Worm (Caenorhabditis elegans): ENCODE results near the gene F22E5.13.
"Not testable (repeated sequence)": the region's sequence is repeated elsewhere in the genome, so short reads cannot be mapped to it uniquely, and the experiment has no call there.

Gene F22E5.13

ce11 chrII:2677534-2678168 lies 28.2 kb upstream of the F22E5.13 start, which contains the start of gene F22E5.17:
Gene F22E5.17, plus strand, starts transcription at chrII:2678041.
- TF ChIP-seq med-1 (GFP tag; optimal IDR thresholded peaks at IDR 0.05; ENCODE audit: insufficient read depth) (no peak), cog-1 (tag; optimal IDR thresholded peaks at IDR 0.05) (no peak), klf-2 (GFP tag; conservative IDR thresholded peaks at IDR 0.05) (no peak), flt-1 (GFP tag; IDR thresholded peaks at IDR 0.05) (no peak), T22C8.4 (GFP tag; IDR thresholded peaks at IDR 0.05) (no peak), ztf-29 (GFP tag; IDR thresholded peaks at IDR 0.05) (no peak), ztf-23 (GFP tag; IDR thresholded peaks at IDR 0.05) (no peak), ref-1 (GFP tag; conservative IDR thresholded peaks at IDR 0.05) (no peak), tab-1 (GFP tag; IDR thresholded peaks at IDR 0.05) (no peak)

DNA sequence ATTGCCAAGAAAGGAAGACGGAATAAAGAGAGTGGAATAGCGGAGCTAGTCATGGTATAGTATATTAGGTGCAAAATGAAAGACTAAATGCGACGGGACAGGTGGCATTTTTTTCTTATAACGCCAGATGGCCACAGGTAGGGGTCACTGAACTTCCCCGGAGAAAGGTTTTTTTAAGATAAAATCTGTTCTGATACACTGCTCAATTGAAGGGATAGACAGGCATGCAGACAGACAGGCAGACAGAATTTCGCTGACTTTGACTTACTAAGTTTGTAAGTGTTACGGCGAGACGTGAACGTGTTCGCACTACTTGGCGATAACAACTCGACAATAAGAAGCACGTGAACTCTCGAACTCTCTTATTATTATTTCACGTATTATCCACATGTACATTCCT lies 24.1 kb upstream of the F22E5.13 start, which contains the start of the genes F22E5.20 and F22E5.1:
Gene F22E5.20 (minus strand): TSS at position 101 of the 400 bp plus-strand sequence.
Gene F22E5.1 (plus strand): TSS at position 242 of the 400 bp plus-strand sequence.
- not testable (repeated sequence) for TF ChIP-seq ztf-29 (GFP tag; IDR thresholded peaks at IDR 0.05); klf-2 (GFP tag; conservative IDR thresholded peaks at IDR 0.05); T22C8.4 (GFP tag; IDR thresholded peaks at IDR 0.05)

DNA sequence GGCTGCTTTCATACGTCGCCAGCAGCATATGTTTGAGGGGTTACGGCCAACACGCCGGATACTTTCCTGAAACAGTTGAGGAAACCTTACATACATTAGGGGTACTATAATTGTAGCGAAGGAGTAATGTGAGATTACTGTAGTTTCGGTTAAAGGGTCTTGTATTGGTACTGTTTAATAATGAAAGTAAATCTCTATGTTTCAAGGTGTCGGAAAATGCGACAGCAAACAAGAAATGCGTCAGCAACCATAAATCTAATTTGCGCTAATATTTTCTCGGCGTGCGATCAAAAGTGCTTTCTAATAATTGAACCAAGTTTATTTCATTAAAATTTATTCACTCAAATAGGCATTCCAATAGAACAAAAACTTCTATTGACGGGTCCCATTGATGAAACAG lies 22.9 kb upstream of the F22E5.13 start, which contains the start of gene sri-57:
Gene sri-57 (minus strand): TSS at position 101 of the 400 bp plus-strand sequence.
- not testable (repeated sequence) for TF ChIP-seq flt-1 (GFP tag; IDR thresholded peaks at IDR 0.05); ref-1 (GFP tag; conservative IDR thresholded peaks at IDR 0.05); cog-1 (tag; optimal IDR thresholded peaks at IDR 0.05)

- TF ChIP-seq ztf-23 (GFP tag; IDR thresholded peaks at IDR 0.05): no peak
- TF ChIP-seq cog-1 (tag; optimal IDR thresholded peaks at IDR 0.05): no peak
- no peak for TF ChIP-seq flt-1 (GFP tag; IDR thresholded peaks at IDR 0.05)
- TF ChIP-seq klf-2 (GFP tag; conservative IDR thresholded peaks at IDR 0.05): no peak
- TF ChIP-seq ztf-29 (GFP tag; IDR thresholded peaks at IDR 0.05): no peak
- no peak for TF ChIP-seq T22C8.4 (GFP tag; IDR thresholded peaks at IDR 0.05)
These were observed 16.2 kb upstream of the F22E5.13 start, which contains the start of gene F22E5.22 for ce11 chrII:2665606-2666005. Gene F22E5.22, plus strand, starts transcription at chrII:2665906.

- TF ChIP-seq tab-1 (GFP tag; IDR thresholded peaks at IDR 0.05); ztf-23 (GFP tag; IDR thresholded peaks at IDR 0.05); cog-1 (tag; optimal IDR thresholded peaks at IDR 0.05): not testable (repeated sequence)
These were observed 15.6 kb upstream of the F22E5.13 start, which contains the start of gene F22E5.2 for ce11 chrII:2665081-2665480. Gene F22E5.2, plus strand, starts transcription at chrII:2665381.

DNA sequence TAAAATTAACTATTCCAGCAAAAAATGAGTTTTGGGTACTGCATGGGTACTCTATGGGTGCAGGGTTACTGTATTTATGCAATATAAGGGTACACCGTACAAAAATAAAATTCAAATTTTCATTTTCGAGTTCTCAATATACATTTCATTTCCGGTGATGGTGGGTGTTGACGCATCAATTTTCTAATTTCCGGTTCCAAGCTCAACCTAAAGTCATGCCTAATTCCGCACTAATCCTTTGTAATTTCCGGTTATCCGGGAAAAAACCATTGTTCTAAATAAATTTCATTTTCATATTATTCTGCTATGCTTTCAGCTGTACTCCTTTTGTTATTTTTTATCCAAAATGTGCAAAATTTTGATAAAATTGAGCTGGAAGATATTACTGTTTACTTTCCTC lies 9.9 kb upstream of the F22E5.13 start, which contains the start of gene gcy-21:
Gene gcy-21 (plus strand): TSS at position 301 of the 400 bp plus-strand sequence.
- TF ChIP-seq ztf-29 (GFP tag; IDR thresholded peaks at IDR 0.05) (no peak), tab-1 (GFP tag; IDR thresholded peaks at IDR 0.05) (no peak), med-1 (GFP tag; optimal IDR thresholded peaks at IDR 0.05; ENCODE audit: insufficient read depth) (no peak), ref-1 (GFP tag; conservative IDR thresholded peaks at IDR 0.05) (no peak), flt-1 (GFP tag; IDR thresholded peaks at IDR 0.05) (no peak), T22C8.4 (GFP tag; IDR thresholded peaks at IDR 0.05) (no peak), cog-1 (tag; optimal IDR thresholded peaks at IDR 0.05) (no peak), klf-2 (GFP tag; conservative IDR thresholded peaks at IDR 0.05) (no peak), ztf-23 (GFP tag; IDR thresholded peaks at IDR 0.05) (no peak)

- no peak for TF ChIP-seq med-1 (GFP tag; optimal IDR thresholded peaks at IDR 0.05; ENCODE audit: insufficient read depth)
- TF ChIP-seq cog-1 (tag; optimal IDR thresholded peaks at IDR 0.05): no peak
- no peak for TF ChIP-seq T22C8.4 (GFP tag; IDR thresholded peaks at IDR 0.05)
These were observed 7.2 kb upstream of the F22E5.13 start, which contains the start of gene sri-47 for ce11 chrII:2656606-2657005. Gene sri-47, plus strand, starts transcription at chrII:2656906.

- TF ChIP-seq flt-1 (GFP tag; IDR thresholded peaks at IDR 0.05) (no peak), klf-2 (GFP tag; conservative IDR thresholded peaks at IDR 0.05) (no peak), tab-1 (GFP tag; IDR thresholded peaks at IDR 0.05) (no peak), ztf-23 (GFP tag; IDR thresholded peaks at IDR 0.05) (no peak), T22C8.4 (GFP tag; IDR thresholded peaks at IDR 0.05) (no peak)
These were observed 424 bp downstream of the F22E5.13 start for ce11 chrII:2649015-2649414.

ce11 chrII:2646756-2647155 lies 2.7 kb downstream of the F22E5.13 start, which contains the start of gene F22E5.12:
Gene F22E5.12, minus strand, starts transcription at chrII:2646856.
- not testable (repeated sequence) for TF ChIP-seq tab-1 (GFP tag; IDR thresholded peaks at IDR 0.05); ztf-23 (GFP tag; IDR thresholded peaks at IDR 0.05); ref-1 (GFP tag; conservative IDR thresholded peaks at IDR 0.05)

DNA sequence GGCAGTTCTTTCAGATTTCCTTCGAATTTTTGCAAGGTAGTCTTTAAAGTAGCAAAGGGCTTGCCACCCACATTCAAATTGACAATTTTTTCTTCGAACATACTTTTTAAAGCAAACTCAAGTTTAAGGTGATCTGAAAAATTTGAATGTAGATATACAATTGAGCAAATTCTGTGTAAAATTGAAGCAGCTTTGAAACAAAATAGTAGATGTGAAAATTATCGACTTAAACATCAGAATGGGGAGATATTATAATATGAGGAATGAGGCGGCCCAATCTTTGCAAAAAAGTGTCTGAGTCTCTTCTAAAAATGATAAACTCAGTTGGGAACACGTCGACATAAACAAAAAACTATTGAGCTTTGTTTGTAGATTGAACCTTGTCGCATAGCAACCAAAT lies 4.9 kb downstream of the F22E5.13 start, which contains the start of gene F22E5.11:
Gene F22E5.11 (minus strand): TSS at position 101 of the 400 bp plus-strand sequence.
- TF ChIP-seq cog-1 (tag; optimal IDR thresholded peaks at IDR 0.05): no peak
- TF ChIP-seq T22C8.4 (GFP tag; IDR thresholded peaks at IDR 0.05): no peak
- TF ChIP-seq ztf-23 (GFP tag; IDR thresholded peaks at IDR 0.05): no peak
- no peak for TF ChIP-seq flt-1 (GFP tag; IDR thresholded peaks at IDR 0.05)
- TF ChIP-seq klf-2 (GFP tag; conservative IDR thresholded peaks at IDR 0.05): no peak
- TF ChIP-seq med-1 (GFP tag; optimal IDR thresholded peaks at IDR 0.05; ENCODE audit: insufficient read depth): no peak
- TF ChIP-seq ref-1 (GFP tag; conservative IDR thresholded peaks at IDR 0.05): no peak
- no peak for TF ChIP-seq ztf-29 (GFP tag; IDR thresholded peaks at IDR 0.05)
- no peak for TF ChIP-seq tab-1 (GFP tag; IDR thresholded peaks at IDR 0.05)

All from whole organism, midembryonic.